Fruit fly (Drosophila melanogaster) Kc167 (cell line): ENCODE measurements around the gene CG13084.

Experiments
- h ChIP-seq: fragments of >200 bp; optimal IDR thresholded peaks from 3 replicates; lab custom pipeline; 2018; ENCODE audit warnings: missing external identifiers
- insv ChIP-seq: fragments of >200 bp; optimal IDR thresholded peaks from 3 replicates; lab custom pipeline; 2018; ENCODE audit warnings: missing external identifiers
- psq ChIP-seq: fragments of >200 bp; optimal IDR thresholded peaks from 2 replicates; lab custom pipeline; 2017; ENCODE audit warnings: missing external identifiers

- TF ChIP-seq h (no peak), psq (lab: Kevin White, UChicago) (no peak), insv (lab: Kevin White, UChicago) (no peak)
Measured at dm6 chr2L:19526844-19527243, 42.1 kb downstream of the CG13084 start.
